Fruit fly (Drosophila melanogaster) whole organism, adult: ENCODE measurements around the gene Gbeta13F.

Experiments used
- CG14711 ChIP-seq: fragments of 200-800 bp; sonication (Bioruptor generic); optimal IDR thresholded peaks from 2 replicates; lab custom pipeline; 2018; ENCODE audit warnings: missing biosample characterization, mild to moderate bottlenecking, missing genetic modification characterization, moderate library complexity
- CG1620 ChIP-seq: fragments of 200-800 bp; sonication (Bioruptor generic); optimal IDR thresholded peaks from 2 replicates; lab custom pipeline; 2016; ENCODE audit warnings: missing biosample characterization, missing genetic modification characterization
- CG33017 ChIP-seq: fragments of 200-800 bp; sonication (Bioruptor generic); optimal IDR thresholded peaks from 2 replicates; lab custom pipeline; 2018; ENCODE audit warnings: missing biosample characterization, mild to moderate bottlenecking, missing genetic modification characterization, moderate library complexity
- CG5204 ChIP-seq: fragments of 200-800 bp; sonication (Bioruptor generic); optimal IDR thresholded peaks from 2 replicates; lab custom pipeline; 2016; ENCODE audit warnings: missing biosample characterization, missing genetic modification characterization
- Hr96 ChIP-seq: fragments of 200-800 bp; sonication (Bioruptor generic); optimal IDR thresholded peaks from 2 replicates; lab custom pipeline; 2016; ENCODE audit warnings: missing biosample characterization, missing genetic modification characterization
- bab1 ChIP-seq: fragments of 200-800 bp; sonication (Bioruptor generic); optimal IDR thresholded peaks from 3 replicates; lab custom pipeline; 2019; ENCODE audit warnings: missing biosample characterization, mild to moderate bottlenecking, missing genetic modification characterization, moderate library complexity
- cic ChIP-seq: fragments of 200-800 bp; sonication (Bioruptor generic); optimal IDR thresholded peaks from 2 replicates; lab custom pipeline; 2017; ENCODE audit warnings: missing biosample characterization, mild to moderate bottlenecking, missing genetic modification characterization, moderate library complexity
- kay ChIP-seq: fragments of 200-800 bp; sonication (Bioruptor generic); peaks from one replicate; lab custom pipeline; 2016; ENCODE audit warnings: missing biosample characterization, missing genetic modification characterization, borderline replicate concordance
- ovo ChIP-seq: fragments of 200-800 bp; sonication (Bioruptor generic); optimal IDR thresholded peaks from 2 replicates; lab custom pipeline; 2016; ENCODE audit warnings: missing biosample characterization, missing genetic modification characterization
- pad ChIP-seq: fragments of 200-800 bp; sonication (Bioruptor generic); optimal IDR thresholded peaks from 3 replicates; lab custom pipeline; 2017; ENCODE audit warnings: missing biosample characterization, missing genetic modification characterization, mild to moderate bottlenecking, moderate library complexity, missing genetic modification reagents

dm6 chrX:15835393-15835792 lies 24.5 kb upstream of the Gbeta13F start, which contains the start of gene Chc:
- TF ChIP-seq CG5204 (GFP tag; lab: Kevin White, UChicago): no peak
- TF ChIP-seq CG33017 (tag; lab: Kevin White, UChicago): no peak
- peak; percentile 52 for TF ChIP-seq bab1 (GFP tag; lab: Kevin White, UChicago)
- no peak for TF ChIP-seq kay (GFP tag; lab: Kevin White, UChicago)
- TF ChIP-seq ovo (GFP tag; lab: Kevin White, UChicago): no peak
- peak; percentile 10 for TF ChIP-seq CG14711 (tag; lab: Kevin White, UChicago)
- no peak for TF ChIP-seq Hr96 (GFP tag; lab: Kevin White, UChicago)
- no peak for TF ChIP-seq cic (GFP tag; lab: Kevin White, UChicago)
- TF ChIP-seq CG1620: peak; percentile 59
- no peak for TF ChIP-seq pad (GFP tag; lab: Kevin White, UChicago)
